Fruit fly (Drosophila melanogaster): Measurements from ENCODE around the gene CG9967.

CG9967 gene

dm6 chr2L:2382971-2383370 is 25.8 kb upstream of the CG9967 start, which contains the start of gene PIG-Wa (continued):
- TF ChIP-seq lmd (GFP tag; IDR thresholded peaks at IDR 0.05) (no peak), CG2712 (tag; optimal IDR thresholded peaks at IDR 0.05) (no peak), CG12659 (GFP tag; optimal IDR thresholded peaks at IDR 0.05) (peak; percentile 8), Ets97D (GFP tag; optimal IDR thresholded peaks at IDR 0.05) (peak; percentile 62), psq (GFP tag; optimal IDR thresholded peaks at IDR 0.05) (no peak), CG13624 (GFP tag; optimal IDR thresholded peaks at IDR 0.05) (no peak), CG7963 (GFP tag; IDR thresholded peaks at IDR 0.05; ENCODE audit: partially characterized antibody) (no peak), sisA (GFP tag; IDR thresholded peaks at IDR 0.05) (no peak), Adf1 (GFP tag; IDR thresholded peaks at IDR 0.05) (no peak), org-1 (GFP tag; optimal IDR thresholded peaks at IDR 0.05) (no peak), dpn (GFP tag; optimal IDR thresholded peaks at IDR 0.05) (peak in 1 of 2 experiments; percentile 11), inv (GFP tag; IDR thresholded peaks at IDR 0.05; ENCODE audit: partially characterized antibody) (no peak), trem (tag; optimal IDR thresholded peaks at IDR 0.05) (no peak), Hr51 (GFP tag; optimal IDR thresholded peaks at IDR 0.05) (no peak), disco-r (GFP tag; optimal IDR thresholded peaks at IDR 0.05) (no peak), zen2 (GFP tag; IDR thresholded peaks at IDR 0.05; ENCODE audit: partially characterized antibody) (no peak; the same call in 2 of the 3 replicates), so (GFP tag; IDR thresholded peaks at IDR 0.05) (no peak), Sox100B (GFP tag; optimal IDR thresholded peaks at IDR 0.05) (no peak), pfk (GFP tag; optimal IDR thresholded peaks at IDR 0.05) (no peak), prd (optimal IDR thresholded peaks at IDR 0.05) (no peak), prd (GFP tag; IDR thresholded peaks at IDR 0.05) (no peak), dmrt99B (tag; optimal IDR thresholded peaks at IDR 0.05) (no peak), Ssrp (tag; optimal IDR thresholded peaks at IDR 0.05) (no peak), PHDP (tag; optimal IDR thresholded peaks at IDR 0.05) (no peak), nau (GFP tag; optimal IDR thresholded peaks at IDR 0.05) (no peak), cato (GFP tag; optimal IDR thresholded peaks at IDR 0.05; ENCODE audit: borderline replicate concordance) (no peak), CG17359 (tag; optimal IDR thresholded peaks at IDR 0.05) (no peak), CG15696 (tag; optimal IDR thresholded peaks at IDR 0.05) (no peak), Dll (GFP tag; IDR thresholded peaks at IDR 0.05; ENCODE audit: partially characterized antibody) (0 out of 4 replicates have a peak, but pooled peaks have one; percentile 17), ems (GFP tag; optimal IDR thresholded peaks at IDR 0.05) (no peak), MTF-1 (GFP tag; optimal IDR thresholded peaks at IDR 0.05; ENCODE audit: borderline replicate concordance) (no peak), CG32767 (GFP tag; IDR thresholded peaks at IDR 0.05) (no peak), CG5953 (GFP tag; IDR thresholded peaks at IDR 0.05) (no peak), CG11723 (GFP tag; optimal IDR thresholded peaks at IDR 0.05) (no peak), CG12071 (GFP tag; optimal IDR thresholded peaks at IDR 0.05) (no peak), BEAF-32 (GFP tag; optimal IDR thresholded peaks at IDR 0.05) (peak; percentile 39), gsb (GFP tag; IDR thresholded peaks at IDR 0.05) (no peak), ham (GFP tag; IDR thresholded peaks at IDR 0.05) (no peak), Sox102F (GFP tag; optimal IDR thresholded peaks at IDR 0.05) (no peak), CG9215 (GFP tag; IDR thresholded peaks at IDR 0.05) (no peak), Trl (optimal IDR thresholded peaks at IDR 0.05) (no peak), Trl (GFP tag; optimal IDR thresholded peaks at IDR 0.05) (peak; percentile 5), br (optimal IDR thresholded peaks at IDR 0.05) (no peak), Usf (GFP tag; optimal IDR thresholded peaks at IDR 0.05) (no peak), rib (GFP tag; IDR thresholded peaks at IDR 0.05) (no peak), CG31224 (GFP tag; IDR thresholded peaks at IDR 0.05) (no peak), dan (GFP tag; IDR thresholded peaks at IDR 0.05) (no peak), Rx (GFP tag; IDR thresholded peaks at IDR 0.05) (no peak), CG11398 (GFP tag; optimal IDR thresholded peaks at IDR 0.05) (no peak), CTCF (GFP tag; optimal IDR thresholded peaks at IDR 0.05) (no peak), CG4707 (GFP tag; optimal IDR thresholded peaks at IDR 0.05) (no peak), Fer3 (tag; optimal IDR thresholded peaks at IDR 0.05) (no peak), HLHmδ (GFP tag; optimal IDR thresholded peaks at IDR 0.05) (no peak)
